Fruit fly (Drosophila melanogaster) S2 (cell line): Measurements from ENCODE around the gene GstD5.

ENCODE experiments used
- CG8478 ChIP-seq: fragments of >200 bp; optimal IDR thresholded peaks from 2 replicates; lab custom pipeline; 2018
- CTCF ChIP-seq, 2 experiments: fragments of >200 bp; optimal IDR thresholded peaks; 2 replicates each; lab custom pipeline; 2018

GstD5 gene

DNA sequence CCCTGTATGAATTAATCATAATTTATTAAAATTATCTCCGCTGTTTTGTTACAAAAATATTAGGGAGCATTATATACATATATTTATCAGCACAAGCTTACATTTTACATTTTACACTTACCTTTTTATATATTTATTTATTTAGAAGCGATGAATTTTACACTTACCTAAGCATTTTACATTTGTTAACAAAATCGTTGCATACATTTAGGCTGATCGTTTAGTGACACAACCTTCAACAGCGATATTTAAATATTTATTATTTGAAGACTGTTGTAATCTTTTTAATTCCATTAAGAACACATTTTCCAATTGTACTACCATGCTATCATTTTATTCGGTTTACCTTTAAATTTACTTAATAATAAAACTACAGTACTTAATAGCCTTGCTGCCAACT, 8.3 kb downstream of the GstD5 start:
- TF ChIP-seq CTCF (optimal IDR thresholded peaks at IDR 0.05; lab: Kevin White, UChicago): peak in 1 of 2 experiments; percentile 29
- TF ChIP-seq CG8478 (lab: Kevin White, UChicago): no peak

- no peak for TF ChIP-seq CG8478 (lab: Kevin White, UChicago)
- no peak for TF ChIP-seq CTCF (optimal IDR thresholded peaks at IDR 0.05; lab: Kevin White, UChicago)
Measured at dm6 chr3R:12384274-12384673, 8.7 kb downstream of the GstD5 start.

DNA sequence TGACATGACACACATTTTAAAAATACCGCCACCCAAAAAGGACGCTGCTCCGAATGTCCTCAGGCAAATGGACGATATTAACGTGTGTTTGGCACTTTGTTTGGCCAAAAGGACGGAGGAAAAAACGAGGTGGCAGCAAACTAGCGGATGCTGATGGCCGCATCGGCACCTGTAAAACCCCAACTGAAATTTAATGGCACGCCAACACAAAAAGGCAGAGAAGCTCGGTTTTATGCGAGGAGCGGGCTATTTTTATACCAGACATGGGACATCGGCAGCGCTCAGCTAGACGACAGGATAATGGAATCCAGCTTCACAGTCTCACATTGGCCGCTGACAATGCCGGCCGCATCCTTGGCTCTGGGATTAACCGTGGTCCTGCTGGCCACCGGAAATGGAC, 10.4 kb downstream of the GstD5 start, which contains the start of gene Sol1:
TSS of gene Sol1 (plus strand) at position 301 of the 400 bp plus-strand sequence.
- TF ChIP-seq CG8478 (lab: Kevin White, UChicago) (no peak), CTCF (optimal IDR thresholded peaks at IDR 0.05; lab: Kevin White, UChicago) (no peak)

dm6 chr3R:12386965-12387364, 11.4 kb downstream of the GstD5 start, which contains the start of gene CG33098:
Gene CG33098 (plus strand): TSS chr3R:12387188.
- TF ChIP-seq CG8478 (lab: Kevin White, UChicago) (no peak), CTCF (optimal IDR thresholded peaks at IDR 0.05; lab: Kevin White, UChicago) (no peak)

DNA sequence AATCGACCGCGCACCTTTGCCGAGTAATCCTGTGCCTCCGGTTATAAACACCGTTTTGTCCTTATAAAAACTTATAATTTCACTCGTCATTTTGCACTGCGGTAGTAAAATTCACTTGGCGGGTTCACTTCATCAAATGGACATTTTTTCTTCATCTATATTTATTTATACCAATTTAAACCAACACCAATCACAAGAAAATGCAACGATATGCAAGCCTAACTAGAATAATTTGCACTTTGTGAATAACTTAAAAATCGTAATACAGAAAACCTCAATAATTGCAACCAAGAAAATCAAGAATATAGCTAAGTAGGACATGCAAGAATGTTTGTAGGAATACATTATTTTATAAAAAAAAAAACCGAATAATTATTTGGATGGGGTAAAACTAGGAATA, 20.3 kb downstream of the GstD5 start, which contains the start of the genes CG10096 and CG10097:
TSS of gene CG10096 (minus strand) at position 101 of the 400 bp plus-strand sequence.
TSS of gene CG10097 (minus strand) at position 101 of the 400 bp plus-strand sequence.
- TF ChIP-seq CTCF (optimal IDR thresholded peaks at IDR 0.05; lab: Kevin White, UChicago) (no peak), CG8478 (lab: Kevin White, UChicago) (no peak)

dm6 chr3R:12398054-12398453, 22.5 kb downstream of the GstD5 start:
- TF ChIP-seq CTCF (optimal IDR thresholded peaks at IDR 0.05; lab: Kevin White, UChicago) (no peak), CG8478 (lab: Kevin White, UChicago) (no peak)

dm6 chr3R:12398620-12399247, 23.2 kb downstream of the GstD5 start, which contains the start of gene Cyp9f3:
Gene Cyp9f3 (minus strand): TSS chr3R:12398929.
- TF ChIP-seq CG8478 (lab: Kevin White, UChicago): no peak
- TF ChIP-seq CTCF (optimal IDR thresholded peaks at IDR 0.05; lab: Kevin White, UChicago): no peak

DNA sequence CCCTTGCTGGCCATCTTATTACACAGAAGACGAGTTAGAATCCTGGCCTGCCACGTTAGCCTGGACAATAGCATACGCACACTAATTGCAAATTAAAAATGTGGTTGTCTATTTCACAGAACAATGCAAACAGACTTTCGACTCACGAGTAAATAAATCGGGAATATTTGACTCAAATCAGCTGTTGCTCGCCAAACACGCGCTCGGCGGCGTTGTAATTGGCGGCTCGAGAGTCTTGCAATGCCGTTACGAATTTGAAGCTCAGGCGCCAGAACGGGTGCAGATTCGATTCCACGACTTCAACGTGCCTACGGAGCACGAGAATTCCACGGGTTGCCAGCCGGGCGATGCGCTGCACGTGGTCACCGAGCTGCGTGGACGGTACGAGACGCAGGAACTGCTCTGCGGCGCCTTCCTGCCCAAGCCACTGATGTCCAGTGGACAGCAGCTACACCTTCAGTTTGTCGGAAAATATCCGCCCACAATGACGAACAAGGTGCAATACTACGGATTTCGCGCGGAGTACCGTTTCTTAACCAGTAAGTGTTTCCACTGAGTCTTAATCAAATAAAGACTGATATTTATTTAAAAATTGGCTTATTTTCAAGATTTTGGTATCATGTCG, 26.3 kb downstream of the GstD5 start, which contains the start of gene DNAlig3:
TSS of gene DNAlig3 (minus strand) at position 168 of the 625 bp plus-strand sequence.
- TF ChIP-seq CTCF (optimal IDR thresholded peaks at IDR 0.05; lab: Kevin White, UChicago) (peak; percentile 6 to 13), CG8478 (lab: Kevin White, UChicago) (no peak)

dm6 chr3R:12402935-12403334, 27.4 kb downstream of the GstD5 start:
- TF ChIP-seq CG8478 (lab: Kevin White, UChicago) (no peak), CTCF (optimal IDR thresholded peaks at IDR 0.05; lab: Kevin White, UChicago) (no peak)

dm6 chr3R:12405134-12405533, 29.6 kb downstream of the GstD5 start:
- no peak for TF ChIP-seq CG8478 (lab: Kevin White, UChicago)
- TF ChIP-seq CTCF (optimal IDR thresholded peaks at IDR 0.05; lab: Kevin White, UChicago): no peak

- TF ChIP-seq CTCF (optimal IDR thresholded peaks at IDR 0.05; lab: Kevin White, UChicago): no peak
- no peak for TF ChIP-seq CG8478 (lab: Kevin White, UChicago)
Measured at dm6 chr3R:12405928-12406234, 30.3 kb downstream of the GstD5 start, which contains the start of gene Cyp9f2. Gene Cyp9f2 (minus strand): TSS chr3R:12406028.

DNA sequence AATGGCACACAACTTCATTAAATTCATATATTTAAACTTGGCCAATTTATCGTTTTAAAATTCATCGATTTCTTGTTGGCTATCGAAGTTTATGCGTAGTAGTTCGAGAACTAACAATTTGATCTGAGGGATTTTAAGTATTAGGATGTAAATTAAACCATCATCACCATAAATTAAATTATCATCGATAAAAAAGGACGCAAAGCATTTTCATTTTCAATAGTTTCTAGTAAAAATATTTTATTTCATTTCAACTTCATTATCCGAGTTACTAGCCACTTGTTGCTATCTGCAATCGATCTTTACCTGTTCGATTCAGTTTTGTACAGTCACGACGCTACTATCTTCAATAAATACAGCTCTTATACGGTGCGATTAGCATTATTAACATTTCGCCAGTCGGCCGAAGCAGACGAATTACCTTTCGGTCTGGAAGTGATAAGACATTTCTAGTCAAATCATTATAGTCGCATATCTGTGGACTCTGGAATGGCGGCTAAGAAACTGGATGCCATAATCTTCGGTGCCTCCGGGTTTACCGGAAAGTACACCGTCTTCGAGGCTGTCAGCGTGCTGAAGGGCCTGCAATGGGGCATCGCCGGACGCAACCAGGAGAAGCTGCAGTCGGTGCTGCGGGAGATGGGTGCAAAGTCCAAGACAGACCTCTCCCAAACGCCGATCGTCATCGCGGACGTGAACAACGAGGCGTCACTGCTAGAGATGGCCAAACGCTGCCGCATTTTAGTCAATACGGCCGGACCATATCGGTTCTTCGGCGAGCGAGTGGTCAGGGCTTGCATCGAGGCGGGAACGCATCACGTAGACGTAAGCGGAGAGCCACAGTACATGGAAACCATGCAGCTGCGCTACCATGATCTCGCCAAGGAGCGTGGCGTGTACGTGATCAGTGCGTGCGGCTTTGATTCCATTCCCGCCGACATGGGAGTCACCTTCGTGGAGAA, 31.0 kb downstream of the GstD5 start, which contains the start of gene CG5167:
TSS of gene CG5167 (plus strand) at position 298 of the 962 bp plus-strand sequence.
- TF ChIP-seq CG8478 (lab: Kevin White, UChicago) (no peak), CTCF (optimal IDR thresholded peaks at IDR 0.05; lab: Kevin White, UChicago) (no peak)

- TF ChIP-seq CG8478 (lab: Kevin White, UChicago): no peak
- TF ChIP-seq CTCF (optimal IDR thresholded peaks at IDR 0.05; lab: Kevin White, UChicago): peak in 1 of 2 experiments; percentile 1
Measured at dm6 chr3R:12408160-12408559, 32.6 kb downstream of the GstD5 start, which contains the start of gene CG5196. Gene CG5196 (plus strand): TSS chr3R:12408316.

- TF ChIP-seq CG8478 (lab: Kevin White, UChicago) (no peak), CTCF (optimal IDR thresholded peaks at IDR 0.05; lab: Kevin White, UChicago) (no peak)
Measured at dm6 chr3R:12411449-12411848, 35.9 kb downstream of the GstD5 start.
